Fruit fly (Drosophila melanogaster) whole organism, embryonic: ENCODE results near the gene CG7378.
A peak's percentile ranks its signal among the peaks of the same experiment; 100 is the strongest.

Source experiments
- Asciz ChIP-seq: fragments of 200-800 bp; sonication (Bioruptor generic); optimal IDR thresholded peaks from 2 replicates; lab custom pipeline; 2017; ENCODE audit warnings: missing biosample characterization, mild to moderate bottlenecking, missing genetic modification characterization, missing genetic modification reagents
- BtbVII ChIP-seq: fragments of 200-800 bp; sonication (Bioruptor generic); optimal IDR thresholded peaks from 3 replicates; lab custom pipeline; 2017; ENCODE audit warnings: missing biosample characterization, mild to moderate bottlenecking, missing genetic modification characterization
- CG10209 ChIP-seq: fragments of 200-800 bp; sonication (Bioruptor generic); optimal IDR thresholded peaks from 3 replicates; lab custom pipeline; 2017; ENCODE audit warnings: missing biosample characterization, mild to moderate bottlenecking, missing genetic modification characterization, missing genetic modification reagents
- CG10462 ChIP-seq: fragments of 200-800 bp; sonication (Bioruptor generic); optimal IDR thresholded peaks from 2 replicates; lab custom pipeline; 2016; ENCODE audit warnings: missing biosample characterization, missing genetic modification characterization
- CG11723 ChIP-seq: fragments of 200-800 bp; sonication (Bioruptor generic); optimal IDR thresholded peaks from 2 replicates; lab custom pipeline; 2017; ENCODE audit warnings: missing biosample characterization, mild to moderate bottlenecking, missing genetic modification characterization
- CG12104 ChIP-seq: fragments of 200-800 bp; sonication (Bioruptor generic); optimal IDR thresholded peaks from 3 replicates; lab custom pipeline; 2016; ENCODE audit warnings: missing biosample characterization, missing genetic modification characterization
- CG12769 ChIP-seq: fragments of 200-800 bp; sonication (Bioruptor generic); optimal IDR thresholded peaks from 2 replicates; lab custom pipeline; 2019; ENCODE audit warnings: missing biosample characterization, mild to moderate bottlenecking, missing genetic modification characterization, moderate library complexity
- CG13624 ChIP-seq: fragments of 200-800 bp; sonication (Bioruptor generic); optimal IDR thresholded peaks from 2 replicates; lab custom pipeline; 2016; ENCODE audit warnings: missing biosample characterization, missing genetic modification characterization
- CG13775 ChIP-seq: fragments of 200-800 bp; sonication (Bioruptor generic); optimal IDR thresholded peaks from 3 replicates; lab custom pipeline; 2017; ENCODE audit warnings: missing biosample characterization, mild to moderate bottlenecking, missing genetic modification characterization
- CG14965 ChIP-seq: fragments of 200-800 bp; sonication (Bioruptor generic); optimal IDR thresholded peaks from 2 replicates; lab custom pipeline; 2016; ENCODE audit warnings: missing biosample characterization, missing genetic modification characterization, borderline replicate concordance
- CG15073 ChIP-seq: fragments of 200-800 bp; sonication (Bioruptor generic); optimal IDR thresholded peaks from 2 replicates; lab custom pipeline; 2016; ENCODE audit warnings: missing biosample characterization, missing genetic modification characterization
- CG1602 ChIP-seq: fragments of 200-800 bp; sonication (Bioruptor generic); optimal IDR thresholded peaks from 3 replicates; lab custom pipeline; 2016; ENCODE audit warnings: missing biosample characterization, missing genetic modification characterization
- CG17802 ChIP-seq: fragments of 200-800 bp; sonication (Bioruptor generic); optimal IDR thresholded peaks from 2 replicates; lab custom pipeline; 2018; ENCODE audit warnings: missing biosample characterization, mild to moderate bottlenecking, missing genetic modification characterization, moderate library complexity
- CG18619 ChIP-seq: fragments of 200-800 bp; sonication (Bioruptor generic); optimal IDR thresholded peaks from 3 replicates; lab custom pipeline; 2017; ENCODE audit warnings: missing biosample characterization, mild to moderate bottlenecking, missing genetic modification characterization
- CG2120 ChIP-seq: fragments of 200-800 bp; sonication (Bioruptor generic); optimal IDR thresholded peaks from 3 replicates; lab custom pipeline; 2016; ENCODE audit warnings: missing biosample characterization, missing genetic modification characterization
- CG3065 ChIP-seq: fragments of 200-800 bp; sonication (Bioruptor generic); optimal IDR thresholded peaks from 2 replicates; lab custom pipeline; 2016; ENCODE audit warnings: missing biosample characterization, missing genetic modification characterization
- CG32532 ChIP-seq: fragments of 200-800 bp; sonication (Bioruptor generic); IDR thresholded peaks from 2 replicates; pipeline ENCODE4 v1.3.6; 2022; ENCODE audit warnings: missing biosample characterization, missing genetic modification characterization
- CG34376 ChIP-seq: fragments of 200-800 bp; sonication (Bioruptor generic); optimal IDR thresholded peaks from 2 replicates; lab custom pipeline; 2018; ENCODE audit warnings: missing biosample characterization, mild to moderate bottlenecking, missing genetic modification characterization
- CG3726 ChIP-seq: fragments of 200-800 bp; sonication (Bioruptor generic); IDR thresholded peaks from 3 replicates; pipeline ENCODE4, ENCODE4 v1.3.6; 2022; ENCODE audit warnings: missing biosample characterization, missing genetic modification characterization
- CG3847 ChIP-seq: fragments of 200-800 bp; sonication (Bioruptor generic); IDR thresholded peaks from 2 replicates; pipeline ENCODE4 v1.3.6; 2022; ENCODE audit warnings: missing biosample characterization, missing genetic modification characterization
- CG4328 ChIP-seq: fragments of 200-800 bp; sonication (Bioruptor generic); optimal IDR thresholded peaks from 3 replicates; lab custom pipeline; 2017; ENCODE audit warnings: missing biosample characterization, missing genetic modification reagents, missing genetic modification characterization
- CG4730 ChIP-seq: fragments of 200-800 bp; sonication (Bioruptor generic); IDR thresholded peaks from 2 replicates; pipeline ENCODE4 v1.3.6; 2022; ENCODE audit warnings: missing biosample characterization, missing genetic modification characterization
- CG7786 ChIP-seq: fragments of 200-800 bp; sonication (Bioruptor generic); optimal IDR thresholded peaks from 2 replicates; lab custom pipeline; 2016; ENCODE audit warnings: missing biosample characterization, missing genetic modification characterization
- CG8388 ChIP-seq: fragments of 200-800 bp; sonication (Bioruptor generic); optimal IDR thresholded peaks from 2 replicates; lab custom pipeline; 2019; ENCODE audit warnings: missing biosample characterization, mild to moderate bottlenecking, missing genetic modification characterization, moderate library complexity
- CG9215 ChIP-seq: fragments of 200-800 bp; sonication (Bioruptor generic); IDR thresholded peaks from 2 replicates; pipeline ENCODE4 v1.3.6; 2022; ENCODE audit warnings: missing biosample characterization, missing genetic modification characterization
- Camta ChIP-seq: fragments of 200-800 bp; sonication (Bioruptor generic); optimal IDR thresholded peaks from 2 replicates; lab custom pipeline; 2016; ENCODE audit warnings: missing biosample characterization, missing genetic modification characterization
- Doc3 ChIP-seq: fragments of 200-800 bp; sonication (Bioruptor generic); IDR thresholded peaks from 3 replicates; pipeline ENCODE4 v1.3.6; 2022; ENCODE audit warnings: missing biosample characterization, missing genetic modification characterization; ENCODE audit not compliant: partially characterized antibody
- Hr3 ChIP-seq: fragments of 200-800 bp; sonication (Bioruptor generic); optimal IDR thresholded peaks from 3 replicates; lab custom pipeline; 2016; ENCODE audit warnings: missing biosample characterization, missing genetic modification characterization
- Kr ChIP-seq: fragments of 200-800 bp; sonication (Bioruptor generic); optimal IDR thresholded peaks from 2 replicates; lab custom pipeline; 2017; ENCODE audit warnings: missing biosample characterization, mild to moderate bottlenecking, missing genetic modification characterization
- Sox100B ChIP-seq: fragments of 200-800 bp; sonication (Bioruptor generic); optimal IDR thresholded peaks from 3 replicates; lab custom pipeline; 2018; ENCODE audit warnings: missing biosample characterization, mild to moderate bottlenecking, missing genetic modification characterization
- Vsx1 ChIP-seq: fragments of 200-800 bp; sonication (Bioruptor generic); optimal IDR thresholded peaks from 2 replicates; lab custom pipeline; 2017; ENCODE audit warnings: missing biosample characterization, mild to moderate bottlenecking, missing genetic modification characterization, missing genetic modification reagents
- bowl ChIP-seq: fragments of 200-800 bp; sonication (Bioruptor generic); IDR thresholded peaks from 2 replicates; pipeline ENCODE4 v1.3.6; 2022; ENCODE audit warnings: missing biosample characterization, missing genetic modification characterization
- caup ChIP-seq: fragments of 200-800 bp; sonication (Bioruptor generic); optimal IDR thresholded peaks from 3 replicates; lab custom pipeline; 2017; ENCODE audit warnings: missing biosample characterization, mild to moderate bottlenecking, missing genetic modification characterization, moderate library complexity; ENCODE audit not compliant: severe bottlenecking
- crc ChIP-seq: fragments of 200-800 bp; sonication (Bioruptor generic); optimal IDR thresholded peaks from 2 replicates; lab custom pipeline; 2016; ENCODE audit warnings: missing biosample characterization, missing genetic modification characterization
- croc ChIP-seq: fragments of 200-800 bp; sonication (Bioruptor generic); conservative IDR thresholded peaks from 3 replicates; pipeline ENCODE4 v1.3.6; 2022; ENCODE audit warnings: missing biosample characterization, missing genetic modification characterization
- dpn ChIP-seq, 2 experiments: fragments of 200-800 bp; sonication (Bioruptor generic); optimal IDR thresholded peaks; 3 replicates each; lab custom pipeline; 2016; ENCODE audit warnings: missing biosample characterization in 2 of 2, missing genetic modification characterization in 2 of 2
- ems ChIP-seq: fragments of 200-800 bp; sonication (Bioruptor generic); optimal IDR thresholded peaks from 3 replicates; lab custom pipeline; 2016; ENCODE audit warnings: missing biosample characterization, missing genetic modification characterization
- esg ChIP-seq: fragments of 200-800 bp; sonication (Bioruptor generic); conservative IDR thresholded peaks from 2 replicates; pipeline ENCODE4 v1.3.6; 2022; ENCODE audit warnings: missing biosample characterization, missing genetic modification characterization
- fd3F ChIP-seq: fragments of 200-800 bp; sonication (Bioruptor generic); optimal IDR thresholded peaks from 2 replicates; lab custom pipeline; 2018; ENCODE audit warnings: missing biosample characterization, mild to moderate bottlenecking, missing genetic modification characterization, moderate library complexity
- ftz-f1 ChIP-seq: fragments of 200-800 bp; sonication (Bioruptor generic); optimal IDR thresholded peaks from 2 replicates; lab custom pipeline; 2016; ENCODE audit warnings: missing biosample characterization, missing genetic modification characterization
- fu2 ChIP-seq: fragments of 200-800 bp; sonication (Bioruptor generic); optimal IDR thresholded peaks from 2 replicates; lab custom pipeline; 2016; ENCODE audit warnings: missing biosample characterization, missing genetic modification characterization
- gfzf ChIP-seq: fragments of 200-800 bp; sonication (Bioruptor generic); optimal IDR thresholded peaks from 2 replicates; lab custom pipeline; 2016; ENCODE audit warnings: missing biosample characterization, mild to moderate bottlenecking, missing genetic modification characterization, moderate library complexity
- kay ChIP-seq: fragments of 200-800 bp; sonication (Bioruptor generic); optimal IDR thresholded peaks from 2 replicates; lab custom pipeline; 2016; ENCODE audit warnings: missing biosample characterization, missing genetic modification characterization
- lola ChIP-seq, 3 experiments: fragments of >200 bp in 2 of 3; fragments of 200-800 bp in 1 of 3; sonication (Bioruptor generic) in 1 of 3; optimal IDR thresholded peaks; 2 replicates each; lab custom pipeline; 2017 to 2019; ENCODE audit warnings: missing biosample characterization in 3 of 3, missing genetic modification characterization in 3 of 3, mild to moderate bottlenecking in 1 of 3, moderate library complexity in 1 of 3
- p53 ChIP-seq: fragments of 200-800 bp; sonication (Bioruptor generic); optimal IDR thresholded peaks from 2 replicates; lab custom pipeline; 2016; ENCODE audit warnings: missing biosample characterization, missing genetic modification characterization
- pfk ChIP-seq: fragments of 200-800 bp; sonication (Bioruptor generic); optimal IDR thresholded peaks from 2 replicates; lab custom pipeline; 2018; ENCODE audit warnings: missing biosample characterization, mild to moderate bottlenecking, missing genetic modification characterization, moderate library complexity
- sc ChIP-seq, 3 experiments: fragments of >200 bp in 2 of 3; fragments of 200-800 bp in 1 of 3; sonication (Bioruptor generic) in 1 of 3; optimal IDR thresholded peaks; 2 replicates in 2 of 3; 3 replicates in 1 of 3; lab custom pipeline; 2017; ENCODE audit warnings: mild to moderate bottlenecking in 1 of 3, missing biosample characterization in 1 of 3, missing genetic modification characterization in 1 of 3, missing genetic modification reagents in 1 of 3
- slp2 ChIP-seq: fragments of 200-800 bp; sonication (Bioruptor generic); optimal IDR thresholded peaks from 2 replicates; lab custom pipeline; 2016; ENCODE audit warnings: missing biosample characterization, missing genetic modification characterization
- vnd ChIP-seq: fragments of 200-800 bp; sonication (Bioruptor generic); IDR thresholded peaks from 3 replicates; pipeline ENCODE4 v1.3.6; 2022; ENCODE audit warnings: missing biosample characterization, missing genetic modification characterization; ENCODE audit not compliant: partially characterized antibody
- zfh1 ChIP-seq: fragments of 200-800 bp; sonication (Bioruptor generic); IDR thresholded peaks from 3 replicates; pipeline ENCODE4 v1.3.6; 2022; ENCODE audit warnings: missing biosample characterization, missing genetic modification characterization

Gene CG7378

dm6 chrX:18857916-18858315, 42.3 kb upstream of the CG7378 start, which contains the start of gene Usp39 (continued):
- TF ChIP-seq CG12104 (GFP tag; lab: Kevin White, UChicago): no peak
- no peak for TF ChIP-seq BtbVII (GFP tag; lab: Kevin White, UChicago)
- no peak for TF ChIP-seq CG18619
- 0 out of 2 replicates have a peak, but pooled peaks have one; percentile 23 for TF ChIP-seq CG32532 (GFP tag; lab: Robert Waterston, UW)
- no peak for TF ChIP-seq Asciz (GFP tag; lab: Kevin White, UChicago)
- TF ChIP-seq pfk: no peak
- no peak for TF ChIP-seq CG7786 (GFP tag; lab: Kevin White, UChicago)
- no peak for TF ChIP-seq CG15073 (GFP tag; lab: Kevin White, UChicago)
- TF ChIP-seq slp2 (GFP tag; lab: Kevin White, UChicago): no peak
- no peak for TF ChIP-seq ems (GFP tag; lab: Kevin White, UChicago)
- TF ChIP-seq Camta: no peak
- no peak for TF ChIP-seq esg (GFP tag; lab: Robert Waterston, UW)
- TF ChIP-seq p53 (GFP tag; lab: Kevin White, UChicago): no peak
- no peak for TF ChIP-seq fu2 (GFP tag; lab: Kevin White, UChicago)
- peak; percentile 57 for TF ChIP-seq CG2120 (GFP tag; lab: Kevin White, UChicago)
- no peak; the same call in 2 of the 3 replicates for TF ChIP-seq zfh1
- TF ChIP-seq CG34376 (GFP tag; lab: Kevin White, UChicago): no peak
- TF ChIP-seq CG9215 (GFP tag; lab: Robert Waterston, UW): no peak
- TF ChIP-seq CG14965 (GFP tag; lab: Kevin White, UChicago): no peak
- no peak for TF ChIP-seq kay
- no peak for TF ChIP-seq CG12769 (tag; lab: Kevin White, UChicago)
- no peak for TF ChIP-seq caup (GFP tag; lab: Kevin White, UChicago)
- peak; percentile 18 for TF ChIP-seq CG1602 (GFP tag; lab: Kevin White, UChicago)
- peak in 1 of 3 experiments; percentile 8 for TF ChIP-seq lola (GFP tag; optimal IDR thresholded peaks at IDR 0.05; lab: Kevin White, UChicago)
- no peak for TF ChIP-seq sc (optimal IDR thresholded peaks at IDR 0.05; lab: Kevin White, UChicago)
- no peak for TF ChIP-seq sc (GFP tag; optimal IDR thresholded peaks at IDR 0.05; lab: Kevin White, UChicago)
- TF ChIP-seq Hr3 (GFP tag; lab: Kevin White, UChicago): peak; percentile 32
- no peak for TF ChIP-seq crc (GFP tag; lab: Kevin White, UChicago)
- TF ChIP-seq CG8388 (GFP tag; lab: Kevin White, UChicago): no peak
- no peak for TF ChIP-seq CG3847 (GFP tag; lab: Robert Waterston, UW)
- TF ChIP-seq CG3726: no peak
- TF ChIP-seq croc (GFP tag; lab: Robert Waterston, UW): no peak
- no peak for TF ChIP-seq CG10462 (GFP tag; lab: Kevin White, UChicago)
- TF ChIP-seq gfzf (GFP tag; lab: Kevin White, UChicago): peak; percentile 15
- TF ChIP-seq Doc3 (GFP tag; lab: Robert Waterston, UW): 0 out of 3 replicates have a peak, but pooled peaks have one; percentile 24
- no peak for TF ChIP-seq fd3F (GFP tag; lab: Kevin White, UChicago)
- no peak for TF ChIP-seq CG4328 (GFP tag; lab: Kevin White, UChicago)
- TF ChIP-seq Kr (GFP tag; lab: Kevin White, UChicago): no peak
- TF ChIP-seq vnd: peak; percentile 52; the same call in 2 of the 3 replicates
- TF ChIP-seq CG3065 (GFP tag; lab: Kevin White, UChicago): no peak
- TF ChIP-seq Sox100B (GFP tag; lab: Kevin White, UChicago): no peak
- no peak for TF ChIP-seq CG10209 (GFP tag; lab: Kevin White, UChicago)
- no peak for TF ChIP-seq CG11723 (GFP tag; lab: Kevin White, UChicago)
- TF ChIP-seq CG13775 (GFP tag; lab: Kevin White, UChicago): no peak
- peak; percentile 92 for TF ChIP-seq CG17802 (tag; lab: Kevin White, UChicago)
- no peak for TF ChIP-seq CG4730 (GFP tag; lab: Robert Waterston, UW)
- no peak for TF ChIP-seq CG13624 (GFP tag; lab: Kevin White, UChicago)
- TF ChIP-seq ftz-f1 (GFP tag; lab: Kevin White, UChicago): no peak
- TF ChIP-seq Vsx1 (GFP tag; lab: Kevin White, UChicago): no peak
- no peak for TF ChIP-seq bowl (GFP tag; lab: Robert Waterston, UW)
- peak in 1 of 2 experiments; percentile 2 for TF ChIP-seq dpn (GFP tag; optimal IDR thresholded peaks at IDR 0.05; lab: Kevin White, UChicago)
